Fruit fly (Drosophila melanogaster) whole organism: ENCODE data around the gene ppk28.

Experiments
- CG8478 ChIP-seq: fragments of >200 bp; optimal IDR thresholded peaks from 2 replicates; lab custom pipeline; 2018; ENCODE audit warnings: inconsistent platforms
- Dll ChIP-seq: fragments of >200 bp; optimal IDR thresholded peaks from 2 replicates; lab custom pipeline; 2017
- EcR ChIP-seq, 2 experiments: fragments of >200 bp; optimal IDR thresholded peaks; 2 replicates each; lab custom pipeline; 2017; ENCODE audit warnings: missing biosample characterization in 2 of 2, missing genetic modification characterization in 2 of 2, missing genetic modification reagents in 2 of 2
- pan ChIP-seq: fragments of >200 bp; optimal IDR thresholded peaks from 2 replicates; lab custom pipeline; 2017
- psq ChIP-seq: fragments of >200 bp; optimal IDR thresholded peaks from 2 replicates; lab custom pipeline; 2017
- usp ChIP-seq: fragments of >200 bp; optimal IDR thresholded peaks from 2 replicates; lab custom pipeline; 2017; ENCODE audit warnings: missing biosample characterization, missing genetic modification characterization, mixed read lengths

dm6 chrX:16822080-16822479 lies 16.2 kb downstream of the ppk28 start:
- no peak for TF ChIP-seq psq (lab: Kevin White, UChicago)
- no peak for TF ChIP-seq CG8478 (lab: Kevin White, UChicago)
- no peak for TF ChIP-seq pan (lab: Kevin White, UChicago)
- TF ChIP-seq usp = no peak
- TF ChIP-seq EcR (GFP tag; optimal IDR thresholded peaks at IDR 0.05; lab: Kevin White, UChicago) = no peak
- no peak for TF ChIP-seq Dll
